Worm (Caenorhabditis elegans) whole organism, mixed stage, embryonic: ENCODE measurements around the gene B0280.2.

Experiments
- bed-3 ChIP-seq: fragments of 200-800 bp; sonication (Bioruptor generic); optimal IDR thresholded peaks from 3 replicates; lab custom pipeline; 2018; ENCODE audit warnings: mild to moderate bottlenecking, missing genetic modification characterization, moderate library complexity, missing compliant biosample characterization
- blmp-1 ChIP-seq: fragments of 150-350 bp; optimal IDR thresholded peaks from 2 replicates; lab custom pipeline; 2014; ENCODE audit warnings: missing biosample characterization, missing genetic modification characterization
- ceh-39 ChIP-seq: fragments of 150-350 bp; optimal IDR thresholded peaks from 2 replicates; lab custom pipeline; 2014; ENCODE audit warnings: missing biosample characterization, missing genetic modification characterization
- ceh-43 ChIP-seq: fragments of 200-800 bp; sonication (Bioruptor generic); optimal IDR thresholded peaks from 2 replicates; lab custom pipeline; 2018; ENCODE audit warnings: mild to moderate bottlenecking, missing genetic modification characterization, moderate library complexity, missing compliant biosample characterization
- ceh-83 ChIP-seq: fragments of 200-800 bp; sonication (Bioruptor generic); optimal IDR thresholded peaks from 2 replicates; lab custom pipeline; 2018; ENCODE audit warnings: mild to moderate bottlenecking, missing genetic modification characterization, missing compliant biosample characterization
- ces-1 ChIP-seq: fragments of 150-350 bp; optimal IDR thresholded peaks from 2 replicates; lab custom pipeline; 2014; ENCODE audit warnings: missing biosample characterization, missing genetic modification reagents, missing genetic modification characterization
- cnd-1 ChIP-seq: fragments of 200-800 bp; sonication (Bioruptor generic); optimal IDR thresholded peaks from 2 replicates; lab custom pipeline; 2018; ENCODE audit warnings: mild to moderate bottlenecking, missing genetic modification characterization, missing compliant biosample characterization
- drap-1 ChIP-seq: fragments of 200-800 bp; sonication (Bioruptor generic); optimal IDR thresholded peaks from 3 replicates; lab custom pipeline; 2018; ENCODE audit warnings: mild to moderate bottlenecking, missing genetic modification characterization, missing compliant biosample characterization
- elt-1 ChIP-seq: sonication (generic microtip); optimal IDR thresholded peaks from 2 replicates; lab custom pipeline; 2017; ENCODE audit warnings: missing genetic modification characterization, mild to moderate bottlenecking, missing compliant biosample characterization, antibody characterized with exemption, moderate library complexity, borderline replicate concordance; ENCODE audit not compliant: insufficient read depth
- elt-3 ChIP-seq: fragments of 150-350 bp; optimal IDR thresholded peaks from 2 replicates; lab custom pipeline; 2014; ENCODE audit warnings: missing biosample characterization, missing genetic modification characterization
- flh-1 ChIP-seq: fragments of 200-800 bp; sonication (Bioruptor generic); optimal IDR thresholded peaks from 2 replicates; lab custom pipeline; 2018; ENCODE audit warnings: mild to moderate bottlenecking, missing genetic modification characterization, moderate library complexity, missing compliant biosample characterization
- ham-2 ChIP-seq: fragments of 200-800 bp; sonication (Bioruptor generic); optimal IDR thresholded peaks from 2 replicates; lab custom pipeline; 2018; ENCODE audit warnings: mild to moderate bottlenecking, missing genetic modification characterization, missing compliant biosample characterization
- hlh-1 ChIP-seq: fragments of 150-350 bp; optimal IDR thresholded peaks from 2 replicates; lab custom pipeline; 2014; ENCODE audit warnings: missing biosample characterization, missing genetic modification reagents, missing genetic modification characterization
- lin-13 ChIP-seq: fragments of 150-350 bp; optimal IDR thresholded peaks from 2 replicates; lab custom pipeline; 2014; ENCODE audit warnings: missing biosample characterization, missing genetic modification characterization
- lin-32 ChIP-seq: fragments of 200-800 bp; sonication (Bioruptor generic); optimal IDR thresholded peaks from 2 replicates; lab custom pipeline; 2018; ENCODE audit warnings: mild to moderate bottlenecking, missing genetic modification characterization, missing compliant biosample characterization
- lsy-2 ChIP-seq: fragments of 150-350 bp; optimal IDR thresholded peaks from 2 replicates; lab custom pipeline; 2014; ENCODE audit warnings: missing biosample characterization, missing genetic modification characterization
- mab-5 ChIP-seq: fragments of 150-350 bp; optimal IDR thresholded peaks from 2 replicates; lab custom pipeline; 2014; ENCODE audit warnings: missing biosample characterization, missing genetic modification characterization
- mep-1 ChIP-seq: fragments of 150-350 bp; optimal IDR thresholded peaks from 2 replicates; lab custom pipeline; 2017; ENCODE audit warnings: missing biosample characterization, missing genetic modification reagents, missing genetic modification characterization, inconsistent platforms
- mls-2 ChIP-seq: sonication (generic microtip); optimal IDR thresholded peaks from 2 replicates; lab custom pipeline; 2016; ENCODE audit warnings: mild to moderate bottlenecking, missing genetic modification characterization, moderate library complexity, missing compliant biosample characterization
- nhr-12 ChIP-seq: fragments of 150-350 bp; optimal IDR thresholded peaks from 2 replicates; lab custom pipeline; 2014; ENCODE audit warnings: missing biosample characterization, missing genetic modification characterization
- nhr-2 ChIP-seq: fragments of 150-350 bp; optimal IDR thresholded peaks from 2 replicates; lab custom pipeline; 2014; ENCODE audit warnings: missing biosample characterization, missing genetic modification characterization
- nhr-237 ChIP-seq: fragments of 150-350 bp; optimal IDR thresholded peaks from 2 replicates; lab custom pipeline; 2014; ENCODE audit warnings: missing biosample characterization, missing genetic modification characterization
- nhr-28 ChIP-seq: fragments of 150-350 bp; optimal IDR thresholded peaks from 2 replicates; lab custom pipeline; 2014; ENCODE audit warnings: missing biosample characterization, missing genetic modification characterization
- nhr-76 ChIP-seq: sonication (generic microtip); optimal IDR thresholded peaks from 2 replicates; lab custom pipeline; 2017; ENCODE audit warnings: missing biosample characterization, missing genetic modification characterization
- sem-2 ChIP-seq: fragments of 200-800 bp; sonication (Bioruptor generic); optimal IDR thresholded peaks from 2 replicates; lab custom pipeline; 2018; ENCODE audit warnings: mild to moderate bottlenecking, missing genetic modification characterization, missing compliant biosample characterization
- snpc-4 ChIP-seq: fragments of 150-350 bp; optimal IDR thresholded peaks from 2 replicates; lab custom pipeline; 2014; ENCODE audit warnings: missing biosample characterization, missing genetic modification characterization
- sptf-1 ChIP-seq: sonication (generic microtip); optimal IDR thresholded peaks from 2 replicates; lab custom pipeline; 2017; ENCODE audit warnings: mild to moderate bottlenecking, missing genetic modification characterization, moderate library complexity, missing compliant biosample characterization
- tbx-8 ChIP-seq: fragments of 200-800 bp; sonication (Bioruptor generic); optimal IDR thresholded peaks from 2 replicates; lab custom pipeline; 2018; ENCODE audit warnings: mild to moderate bottlenecking, missing genetic modification characterization, moderate library complexity, missing compliant biosample characterization
- unc-120 ChIP-seq: sonication (generic microtip); optimal IDR thresholded peaks from 2 replicates; lab custom pipeline; 2017; ENCODE audit warnings: missing genetic modification characterization, missing compliant biosample characterization; ENCODE audit not compliant: poor library complexity, severe bottlenecking
- unc-39 ChIP-seq: fragments of 150-350 bp; optimal IDR thresholded peaks from 2 replicates; lab custom pipeline; 2014; ENCODE audit warnings: missing biosample characterization, missing genetic modification characterization
- unc-62 ChIP-seq: fragments of 150-350 bp; optimal IDR thresholded peaks from 2 replicates; lab custom pipeline; 2014; ENCODE audit warnings: missing biosample characterization, missing genetic modification reagents, missing genetic modification characterization
- zip-8 ChIP-seq: fragments of 150-350 bp; optimal IDR thresholded peaks from 2 replicates; lab custom pipeline; 2014; ENCODE audit warnings: missing biosample characterization, missing genetic modification characterization

The B0280.2 gene

DNA sequence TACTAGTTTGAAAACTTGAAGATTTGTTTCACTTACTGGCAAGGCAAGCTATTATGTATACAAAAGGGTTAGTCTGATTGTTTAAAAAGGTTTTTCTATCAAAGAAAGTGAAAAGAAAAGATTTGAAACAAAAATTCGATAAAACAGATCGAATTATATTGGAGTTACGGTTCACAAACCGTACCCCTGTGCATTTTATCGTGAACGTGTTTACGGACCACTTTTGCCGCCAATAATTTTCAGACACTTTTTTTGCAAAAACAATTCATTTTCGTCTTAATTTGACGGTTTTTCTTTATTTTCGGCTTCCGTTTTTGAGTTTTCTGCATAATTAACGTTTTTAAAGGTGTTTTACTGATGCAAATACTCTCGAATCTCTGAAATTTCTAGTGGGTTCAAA lies 40.8 kb downstream of the B0280.2 start:
- TF ChIP-seq elt-3 (tag; lab: Kevin White, UChicago) (no peak), unc-120 (tag; lab: Kevin White, UChicago) (no peak), nhr-12 (tag; lab: Kevin White, UChicago) (no peak), sptf-1 (tag; lab: Kevin White, UChicago) (no peak), flh-1 (GFP tag; lab: Kevin White, UChicago) (no peak), nhr-237 (no peak), ceh-39 (tag; lab: Kevin White, UChicago) (no peak), lsy-2 (tag; lab: Kevin White, UChicago) (no peak), ceh-83 (GFP tag; lab: Kevin White, UChicago) (no peak), lin-32 (GFP tag; lab: Kevin White, UChicago) (no peak), mls-2 (tag; lab: Kevin White, UChicago) (no peak), nhr-2 (tag; lab: Kevin White, UChicago) (no peak), snpc-4 (no peak), cnd-1 (tag; lab: Kevin White, UChicago) (no peak), tbx-8 (no peak), sem-2 (GFP tag; lab: Kevin White, UChicago) (no peak), unc-62 (GFP tag; lab: Kevin White, UChicago) (no peak)

- TF ChIP-seq elt-3 (tag; lab: Kevin White, UChicago) (no peak), ceh-43 (GFP tag; lab: Kevin White, UChicago) (no peak), ces-1 (GFP tag; lab: Kevin White, UChicago) (peak; percentile 10)
Measured at ce11 chrIII:7165816-7166229, 41.4 kb downstream of the B0280.2 start.

DNA sequence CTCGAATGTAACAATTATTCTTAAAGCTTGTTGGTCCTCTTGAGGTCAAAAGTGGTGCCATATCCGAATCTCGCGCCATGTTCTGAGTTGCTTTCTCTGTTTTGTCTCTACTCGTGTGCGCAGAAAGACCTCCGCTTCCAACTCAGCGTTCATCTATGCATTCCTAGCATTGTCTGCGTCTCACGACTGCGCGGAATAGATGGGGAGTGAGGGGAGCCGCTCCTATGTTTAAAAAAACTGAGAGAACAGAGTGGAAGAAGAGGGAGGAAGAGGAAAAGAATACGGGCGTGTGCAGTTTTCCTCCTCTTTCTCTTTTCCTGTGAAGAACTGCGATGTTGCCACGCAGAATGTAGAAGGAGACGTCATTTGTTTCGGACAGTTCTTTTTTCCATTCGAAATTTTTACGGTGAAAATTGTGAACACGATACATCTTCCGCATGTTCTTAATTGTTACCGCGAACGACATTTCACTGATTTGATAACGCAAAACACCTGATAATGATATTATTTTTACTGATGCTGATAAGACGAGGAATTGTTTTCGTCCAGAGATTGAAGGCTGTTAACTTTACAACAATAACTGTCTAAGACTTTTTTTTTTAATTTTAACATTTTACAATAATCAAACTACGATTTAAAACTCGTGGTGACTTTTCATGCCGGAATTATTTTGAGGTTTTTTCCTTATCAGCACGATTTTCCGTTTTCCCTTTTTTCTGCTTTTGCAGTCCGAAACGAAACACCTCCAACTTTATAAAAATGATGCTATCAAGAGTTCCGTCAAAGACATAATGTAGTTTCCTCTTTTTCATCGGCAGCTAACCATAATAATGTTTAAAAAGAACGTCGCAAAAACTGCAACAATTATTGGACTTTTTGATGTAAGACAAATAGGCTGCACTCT lies 42.5 kb downstream of the B0280.2 start:
- TF ChIP-seq unc-120 (tag; lab: Kevin White, UChicago) (no peak), nhr-237 (peak; percentile 6), bed-3 (GFP tag; lab: Kevin White, UChicago) (no peak), mab-5 (tag; lab: Kevin White, UChicago) (no peak), zip-8 (tag; lab: Kevin White, UChicago) (no peak), nhr-76 (tag; lab: Kevin White, UChicago) (no peak), nhr-12 (tag; lab: Kevin White, UChicago) (no peak), blmp-1 (tag; lab: Kevin White, UChicago) (no peak), tbx-8 (no peak), ham-2 (no peak), ceh-43 (GFP tag; lab: Kevin White, UChicago) (no peak), drap-1 (GFP tag; lab: Kevin White, UChicago) (peak; percentile 11), sem-2 (GFP tag; lab: Kevin White, UChicago) (no peak), elt-1 (tag; lab: Kevin White, UChicago) (no peak), hlh-1 (tag; lab: Kevin White, UChicago) (no peak)

ce11 chrIII:7167568-7167937 lies 43.1 kb downstream of the B0280.2 start, which contains the start of gene acs-4:
Gene acs-4, plus strand, starts transcription at chrIII:7167838.
- TF ChIP-seq mep-1 (tag; lab: Kevin White, UChicago) (no peak), nhr-28 (no peak), hlh-1 (tag; lab: Kevin White, UChicago) (no peak), unc-39 (no peak)

DNA sequence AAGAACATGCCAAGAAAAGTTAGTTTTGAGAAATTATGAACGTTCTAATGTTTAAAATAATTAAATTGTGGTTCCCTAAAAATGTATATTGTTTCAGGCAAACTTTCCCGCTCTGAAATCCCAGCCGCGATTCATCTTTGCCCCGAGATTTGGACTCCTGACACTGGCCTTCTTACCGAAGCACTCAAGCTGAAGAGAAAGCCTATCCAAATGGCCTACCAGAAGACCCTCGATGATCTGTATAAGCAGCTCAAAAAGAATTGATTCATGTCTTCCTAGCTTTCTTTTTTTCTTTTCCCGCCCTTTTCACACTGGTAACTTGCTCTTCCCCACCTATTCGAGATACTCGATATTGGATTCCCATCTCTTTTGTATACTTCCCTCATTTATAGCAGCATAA lies 45.6 kb downstream of the B0280.2 start:
- no peak for TF ChIP-seq unc-62 (GFP tag; lab: Kevin White, UChicago)
- TF ChIP-seq cnd-1 (tag; lab: Kevin White, UChicago) = no peak
- no peak for TF ChIP-seq flh-1 (GFP tag; lab: Kevin White, UChicago)
- TF ChIP-seq drap-1 (GFP tag; lab: Kevin White, UChicago) = no peak
- no peak for TF ChIP-seq nhr-2 (tag; lab: Kevin White, UChicago)
- no peak for TF ChIP-seq lin-13 (tag; lab: Kevin White, UChicago)
- no peak for TF ChIP-seq lin-32 (GFP tag; lab: Kevin White, UChicago)
- TF ChIP-seq ceh-83 (GFP tag; lab: Kevin White, UChicago) = no peak
- TF ChIP-seq nhr-76 (tag; lab: Kevin White, UChicago) = no peak
